Fruit fly (Drosophila melanogaster): ENCODE data around the gene nAChRalpha7.

The nAChRalpha7 gene

DNA sequence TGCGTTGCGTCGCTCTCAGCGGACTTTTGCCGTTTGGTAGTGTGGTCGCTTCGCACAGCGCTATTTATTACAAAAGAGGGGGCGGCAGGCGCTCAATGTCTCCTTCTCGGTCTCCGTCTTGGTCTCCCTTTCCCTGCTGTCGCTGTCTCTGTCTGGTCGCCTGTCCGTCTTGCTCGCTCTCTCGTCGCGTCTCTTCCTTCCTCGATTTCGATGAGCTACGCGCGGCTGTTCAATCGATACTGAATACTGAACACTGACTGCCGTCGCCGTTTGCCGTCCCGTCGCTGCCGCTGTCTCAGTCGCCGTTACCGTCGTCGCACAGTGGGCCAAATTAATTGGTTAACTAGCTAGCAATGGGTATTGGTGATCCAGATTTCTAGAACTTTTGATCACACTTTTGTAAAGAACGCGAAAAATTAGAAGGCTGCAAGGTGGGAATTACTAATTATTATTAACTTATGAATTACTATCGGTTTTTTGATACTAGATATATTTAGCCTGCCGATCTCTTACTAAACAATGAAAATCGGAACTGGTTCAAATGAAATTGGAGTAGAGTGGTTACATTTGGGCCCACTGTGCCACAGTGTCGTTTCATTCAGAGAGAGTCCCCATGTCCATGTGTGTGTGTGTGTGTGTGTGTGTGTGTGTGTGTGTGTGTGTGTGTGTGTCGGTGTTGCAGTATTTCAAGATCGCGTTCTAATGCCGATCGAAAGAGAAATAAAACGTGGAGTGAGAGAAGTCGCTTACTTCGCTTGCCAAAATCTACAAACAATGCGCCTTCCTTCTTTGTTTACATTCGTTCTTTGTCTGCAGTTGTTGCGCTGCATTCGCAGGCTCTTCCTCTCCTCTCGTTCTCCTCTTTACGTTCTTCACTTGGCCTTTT is 50.1 kb downstream of the nAChRalpha7 start, which contains the start of gene CG8034:
CG8034 (minus strand) TSS at position 264 of the 886 bp plus-strand sequence.
- TF ChIP-seq pan (optimal IDR thresholded peaks at IDR 0.05) (no peak), EcR (GFP tag; optimal IDR thresholded peaks at IDR 0.05) (no peak), CG8478 (optimal IDR thresholded peaks at IDR 0.05) (no peak), psq (optimal IDR thresholded peaks at IDR 0.05) (no peak), usp (GFP tag; optimal IDR thresholded peaks at IDR 0.05) (no peak), Dll (optimal IDR thresholded peaks at IDR 0.05) (no peak)

- no peak for TF ChIP-seq Dll (optimal IDR thresholded peaks at IDR 0.05)
- no peak for TF ChIP-seq pan (optimal IDR thresholded peaks at IDR 0.05)
- TF ChIP-seq EcR (GFP tag; optimal IDR thresholded peaks at IDR 0.05): no peak
- TF ChIP-seq CG8478 (optimal IDR thresholded peaks at IDR 0.05): no peak
- no peak for TF ChIP-seq usp (GFP tag; optimal IDR thresholded peaks at IDR 0.05)
- TF ChIP-seq psq (optimal IDR thresholded peaks at IDR 0.05): no peak
Observed at dm6 chrX:19295831-19296423, 52.3 kb downstream of the nAChRalpha7 start.

DNA sequence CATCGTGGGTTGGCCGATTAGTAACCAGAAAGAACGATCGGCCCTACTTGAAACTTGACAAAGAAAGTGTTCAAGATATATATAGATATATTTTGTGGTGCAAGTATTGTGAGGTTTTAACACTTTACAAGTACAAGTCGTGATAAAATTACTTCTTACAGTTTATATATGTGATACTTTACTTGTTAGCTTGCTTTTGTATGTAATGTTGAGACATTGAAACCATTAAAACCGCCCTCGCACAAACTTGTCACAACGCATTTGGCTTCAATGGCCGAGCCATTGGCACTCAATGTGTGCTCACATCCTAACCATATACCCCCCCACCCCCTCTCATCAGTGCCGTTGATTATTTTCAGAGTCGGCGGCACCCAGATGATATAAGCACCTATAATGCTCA is 53.3 kb downstream of the nAChRalpha7 start:
- TF ChIP-seq Dll (optimal IDR thresholded peaks at IDR 0.05): no peak
- no peak for TF ChIP-seq pan (optimal IDR thresholded peaks at IDR 0.05)
- TF ChIP-seq psq (optimal IDR thresholded peaks at IDR 0.05): no peak
- no peak for TF ChIP-seq usp (GFP tag; optimal IDR thresholded peaks at IDR 0.05)
- TF ChIP-seq EcR (GFP tag; optimal IDR thresholded peaks at IDR 0.05): no peak
- TF ChIP-seq CG8478 (optimal IDR thresholded peaks at IDR 0.05): no peak

- no peak for TF ChIP-seq psq (optimal IDR thresholded peaks at IDR 0.05)
- TF ChIP-seq usp (GFP tag; optimal IDR thresholded peaks at IDR 0.05): no peak
- no peak for TF ChIP-seq EcR (GFP tag; optimal IDR thresholded peaks at IDR 0.05)
- no peak for TF ChIP-seq Dll (optimal IDR thresholded peaks at IDR 0.05)
- TF ChIP-seq CG8478 (optimal IDR thresholded peaks at IDR 0.05): no peak
- no peak for TF ChIP-seq pan (optimal IDR thresholded peaks at IDR 0.05)
Observed at dm6 chrX:19294030-19294429, 54.2 kb downstream of the nAChRalpha7 start.

dm6 chrX:19293320-19293719 is 54.9 kb downstream of the nAChRalpha7 start:
- TF ChIP-seq CG8478 (optimal IDR thresholded peaks at IDR 0.05) (no peak), pan (optimal IDR thresholded peaks at IDR 0.05) (no peak), usp (GFP tag; optimal IDR thresholded peaks at IDR 0.05) (no peak), EcR (GFP tag; optimal IDR thresholded peaks at IDR 0.05) (no peak), psq (optimal IDR thresholded peaks at IDR 0.05) (no peak), Dll (optimal IDR thresholded peaks at IDR 0.05) (no peak)

DNA sequence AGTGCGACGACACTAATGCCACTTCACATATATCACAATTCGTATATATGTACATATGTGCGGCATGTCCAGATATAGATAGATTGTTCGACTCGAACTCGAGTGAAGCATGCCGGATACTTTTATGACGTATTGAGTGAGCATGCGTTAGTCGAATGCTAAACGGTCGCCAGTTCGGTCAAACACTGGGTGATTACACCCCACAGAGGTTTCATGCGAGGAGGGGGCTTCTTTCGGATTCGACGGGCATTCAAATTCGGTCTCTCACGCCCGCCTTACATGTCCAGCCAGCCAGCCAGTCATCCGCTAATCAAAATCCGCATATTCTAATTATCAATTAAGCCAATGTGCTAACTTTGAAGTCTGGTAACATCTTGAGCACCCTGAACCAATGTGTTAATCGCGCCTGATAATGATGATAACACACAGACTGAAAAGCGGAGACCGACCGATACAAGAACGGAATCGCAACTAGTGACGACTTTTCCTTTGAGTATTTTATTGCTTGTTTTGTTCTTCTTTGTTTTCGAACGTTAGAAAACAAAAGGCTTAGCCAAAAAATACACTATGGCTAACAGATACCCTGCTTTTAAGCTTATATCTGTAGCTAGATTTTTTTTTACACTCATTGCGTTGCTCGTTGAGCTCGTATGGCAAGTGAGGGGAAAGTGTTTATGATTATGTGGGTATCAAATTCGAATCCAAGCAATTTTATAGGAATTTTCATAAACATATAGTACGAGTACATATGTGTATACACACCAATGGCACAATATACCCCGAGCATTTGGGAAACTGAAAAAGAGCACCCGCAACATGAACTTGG is 56.3 kb downstream of the nAChRalpha7 start:
- TF ChIP-seq psq (optimal IDR thresholded peaks at IDR 0.05) (no peak), usp (GFP tag; optimal IDR thresholded peaks at IDR 0.05) (no peak), EcR (GFP tag; optimal IDR thresholded peaks at IDR 0.05) (no peak), Dll (optimal IDR thresholded peaks at IDR 0.05) (no peak), pan (optimal IDR thresholded peaks at IDR 0.05) (no peak), CG8478 (optimal IDR thresholded peaks at IDR 0.05) (no peak)

DNA sequence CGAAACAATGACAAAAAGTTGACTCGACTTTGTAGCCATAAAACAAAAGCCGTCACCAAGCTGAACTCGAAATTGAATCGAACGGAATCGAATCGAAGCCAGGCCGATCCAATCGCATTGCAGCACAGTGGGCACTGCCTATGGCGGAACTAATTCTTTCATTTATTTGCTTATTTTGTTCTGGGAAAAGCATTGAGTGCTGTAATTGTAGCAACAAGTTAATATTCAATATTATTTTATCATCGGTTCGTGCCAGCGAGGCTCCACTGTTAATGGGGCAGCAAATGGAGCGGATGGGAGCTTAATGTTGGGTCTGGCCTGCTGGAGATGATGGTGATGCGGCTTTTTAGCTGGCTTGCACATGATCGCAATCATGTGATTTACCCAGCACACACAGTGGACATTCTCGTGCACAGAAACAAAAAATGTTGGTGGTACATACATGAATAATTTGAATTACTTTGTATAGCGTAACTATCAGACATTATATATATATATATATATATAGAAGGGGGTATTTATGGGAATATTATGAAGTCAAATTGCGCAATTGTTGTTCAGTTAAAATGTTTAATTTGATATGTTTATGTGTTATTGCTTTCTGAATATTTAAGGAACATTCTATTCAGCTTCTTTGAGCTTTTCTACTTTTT is 58.8 kb downstream of the nAChRalpha7 start:
- TF ChIP-seq psq (optimal IDR thresholded peaks at IDR 0.05): no peak
- TF ChIP-seq pan (optimal IDR thresholded peaks at IDR 0.05): no peak
- no peak for TF ChIP-seq Dll (optimal IDR thresholded peaks at IDR 0.05)
- no peak for TF ChIP-seq CG8478 (optimal IDR thresholded peaks at IDR 0.05)
- TF ChIP-seq EcR (GFP tag; optimal IDR thresholded peaks at IDR 0.05): no peak
- TF ChIP-seq usp (GFP tag; optimal IDR thresholded peaks at IDR 0.05): no peak

DNA sequence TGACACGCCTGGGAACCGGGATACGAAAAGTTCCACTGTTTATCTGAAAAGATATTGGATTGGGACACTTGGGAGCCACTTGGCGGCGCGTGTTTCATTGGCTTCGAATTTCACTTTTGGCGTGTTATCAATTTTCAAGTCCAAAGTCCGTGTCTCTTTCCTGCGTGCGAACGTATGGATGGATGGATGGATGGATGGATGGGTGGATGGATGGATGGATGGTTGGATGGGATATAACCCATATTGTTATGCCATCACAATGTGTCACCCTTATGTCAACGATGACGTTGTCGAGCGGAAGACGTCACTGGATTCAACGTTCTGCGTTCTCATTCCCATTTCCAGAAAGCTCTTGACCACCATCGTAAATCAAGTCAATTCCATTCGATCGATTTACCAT is 60.5 kb downstream of the nAChRalpha7 start:
- TF ChIP-seq CG8478 (optimal IDR thresholded peaks at IDR 0.05) (no peak), pan (optimal IDR thresholded peaks at IDR 0.05) (no peak), psq (optimal IDR thresholded peaks at IDR 0.05) (no peak), EcR (GFP tag; optimal IDR thresholded peaks at IDR 0.05) (no peak), Dll (optimal IDR thresholded peaks at IDR 0.05) (no peak), usp (GFP tag; optimal IDR thresholded peaks at IDR 0.05) (no peak)

dm6 chrX:19286235-19286634 is 62.0 kb downstream of the nAChRalpha7 start:
- no peak for TF ChIP-seq psq (optimal IDR thresholded peaks at IDR 0.05)
- no peak for TF ChIP-seq CG8478 (optimal IDR thresholded peaks at IDR 0.05)
- TF ChIP-seq pan (optimal IDR thresholded peaks at IDR 0.05): no peak
- TF ChIP-seq usp (GFP tag; optimal IDR thresholded peaks at IDR 0.05): no peak
- TF ChIP-seq Dll (optimal IDR thresholded peaks at IDR 0.05): no peak
- no peak for TF ChIP-seq EcR (GFP tag; optimal IDR thresholded peaks at IDR 0.05)

DNA sequence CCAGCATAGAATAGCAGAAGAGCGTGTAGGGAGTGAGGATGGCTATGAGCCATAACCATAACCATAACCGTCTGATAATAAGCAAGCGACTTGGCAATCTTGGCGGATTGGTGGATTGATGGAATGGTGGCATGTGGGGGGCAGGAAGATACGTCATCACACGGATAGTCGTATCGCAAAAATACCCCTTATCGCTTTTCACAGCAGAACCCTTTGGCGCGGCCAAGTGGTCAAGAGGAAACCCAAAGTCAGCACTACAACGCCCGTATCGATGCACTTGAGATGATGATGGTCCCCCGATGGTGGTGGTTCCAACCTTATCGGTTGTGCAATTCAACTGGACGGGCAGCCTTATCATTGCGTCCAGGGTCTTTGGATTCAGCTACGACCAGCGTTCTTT is 62.8 kb downstream of the nAChRalpha7 start:
- TF ChIP-seq Dll (optimal IDR thresholded peaks at IDR 0.05) (no peak), usp (GFP tag; optimal IDR thresholded peaks at IDR 0.05) (no peak), pan (optimal IDR thresholded peaks at IDR 0.05) (no peak), EcR (GFP tag; optimal IDR thresholded peaks at IDR 0.05) (no peak), CG8478 (optimal IDR thresholded peaks at IDR 0.05) (no peak), psq (optimal IDR thresholded peaks at IDR 0.05) (no peak)

dm6 chrX:19281271-19281670 is 67.0 kb downstream of the nAChRalpha7 start:
- no peak for TF ChIP-seq usp (GFP tag; optimal IDR thresholded peaks at IDR 0.05)
- no peak for TF ChIP-seq Dll (optimal IDR thresholded peaks at IDR 0.05)
- TF ChIP-seq psq (optimal IDR thresholded peaks at IDR 0.05): no peak
- TF ChIP-seq CG8478 (optimal IDR thresholded peaks at IDR 0.05): no peak
- TF ChIP-seq pan (optimal IDR thresholded peaks at IDR 0.05): no peak
- no peak for TF ChIP-seq EcR (GFP tag; optimal IDR thresholded peaks at IDR 0.05)

Data from whole organism.